Worm (Caenorhabditis elegans): Measurements from ENCODE around the gene F25E2.2.

- TF ChIP-seq aptf-2 (GFP tag; conservative IDR thresholded peaks at IDR 0.05) (no peak), unc-62 (GFP tag; optimal IDR thresholded peaks at IDR 0.05) (no peak), madf-6 (GFP tag; IDR thresholded peaks at IDR 0.05) (no peak), nfya-1 (tag; optimal IDR thresholded peaks at IDR 0.05; ENCODE audit: borderline replicate concordance, insufficient read depth) (no peak), snpc-4 (GFP tag; optimal IDR thresholded peaks at IDR 0.05) (no peak), snpc-4 (tag; optimal IDR thresholded peaks at IDR 0.05) (no peak), tbx-9 (tag; optimal IDR thresholded peaks at IDR 0.05; ENCODE audit: borderline replicate concordance) (no peak), nhr-120 (GFP tag; IDR thresholded peaks at IDR 0.05) (no peak), F39B2.1 (GFP tag; IDR thresholded peaks at IDR 0.05) (no peak)
Observed at ce11 chrX:830185-830584, 19.6 kb upstream of the F25E2.2 start.

Measured in whole organism, young adult.